Fruit fly (Drosophila melanogaster) Kc167 (cell line): ENCODE data around the gene Nckx30C.

Source experiments
- Myc ChIP-seq: fragments of >200 bp; optimal IDR thresholded peaks from 2 replicates; lab custom pipeline; 2017; ENCODE audit warnings: missing external identifiers
- Sin3A ChIP-seq: fragments of >200 bp; optimal IDR thresholded peaks from 2 replicates; lab custom pipeline; 2018; ENCODE audit warnings: missing external identifiers
- h ChIP-seq: fragments of >200 bp; optimal IDR thresholded peaks from 3 replicates; lab custom pipeline; 2018; ENCODE audit warnings: missing external identifiers
- insv ChIP-seq: fragments of >200 bp; optimal IDR thresholded peaks from 3 replicates; lab custom pipeline; 2018; ENCODE audit warnings: missing external identifiers
- psq ChIP-seq: fragments of >200 bp; optimal IDR thresholded peaks from 2 replicates; lab custom pipeline; 2017; ENCODE audit warnings: missing external identifiers
- ttk ChIP-seq: sonication (Bioruptor generic); optimal IDR thresholded peaks from 2 replicates; lab custom pipeline; 2017; ENCODE audit warnings: missing external identifiers

- TF ChIP-seq h (lab: Kevin White, UChicago) = no peak
- TF ChIP-seq Myc (lab: Kevin White, UChicago) = no peak
- TF ChIP-seq ttk (lab: Kevin White, UChicago) = no peak
- TF ChIP-seq insv (lab: Kevin White, UChicago) = no peak
- no peak for TF ChIP-seq psq (lab: Kevin White, UChicago)
- no peak for TF ChIP-seq Sin3A
Measured at dm6 chr2L:9739685-9740084, 6.6 kb downstream of the Nckx30C start.
